Worm (Caenorhabditis elegans) whole organism, dauer: ENCODE results near the gene ZK177.11.

ENCODE experiments used
- unc-62 ChIP-seq: sonication (generic microtip); optimal IDR thresholded peaks from 2 replicates; lab custom pipeline; 2017; ENCODE audit warnings: missing biosample characterization, missing genetic modification reagents, missing genetic modification characterization

ZK177.11 gene

DNA sequence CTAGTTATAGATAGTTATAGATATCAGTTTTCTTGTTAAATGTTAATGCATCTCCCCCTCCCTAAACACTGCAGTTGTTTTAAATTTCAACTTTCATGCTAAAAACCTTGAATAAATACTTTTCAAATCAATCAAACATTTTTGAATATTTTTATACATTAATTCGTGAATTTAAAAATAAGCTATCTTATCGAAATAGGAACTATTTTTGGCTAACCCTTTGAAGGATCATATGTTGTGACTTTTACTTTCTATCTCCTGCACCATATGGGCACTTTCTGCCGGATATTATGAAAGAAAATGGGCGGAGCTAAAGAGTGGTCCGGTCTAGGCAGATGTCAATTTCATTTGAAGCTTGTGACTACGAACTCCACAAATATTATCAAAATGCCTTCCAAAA, at the start of gene ZK177.11:
ZK177.11 (plus strand) TSS at position 301 of the 400 bp plus-strand sequence.
- TF ChIP-seq unc-62 (GFP tag; lab: Kevin White, UChicago), result no peak

DNA sequence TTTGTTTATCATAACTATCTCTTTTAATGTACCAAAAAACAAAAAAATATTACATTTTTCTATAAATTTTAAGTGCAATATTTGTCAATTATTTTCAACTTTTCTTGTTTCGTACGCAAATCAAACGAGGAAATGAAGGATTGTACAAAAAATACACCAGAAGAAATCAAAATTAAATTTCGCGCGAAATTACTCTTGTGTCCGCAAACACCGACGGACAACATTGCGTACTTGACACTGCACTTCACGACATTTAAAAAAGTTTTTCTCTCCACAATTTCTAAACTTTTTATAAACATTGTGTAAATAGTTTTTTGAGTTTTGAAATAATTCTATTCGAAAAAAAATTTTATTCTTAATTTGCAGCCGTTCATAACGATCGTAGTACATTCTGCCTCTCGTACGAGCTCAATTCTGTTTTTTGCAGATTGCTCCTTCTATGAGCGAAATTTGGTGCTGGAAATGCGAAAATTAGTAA, 48.8 kb upstream of the ZK177.11 start, which contains the start of gene mrps-16:
mrps-16 (plus strand) TSS at position 428 of the 478 bp plus-strand sequence.
- TF ChIP-seq unc-62 (GFP tag; lab: Kevin White, UChicago), result no peak

ce11 chrII:5474946-5475345, 47.8 kb upstream of the ZK177.11 start, which contains the start of gene ilcr-2:
Gene ilcr-2, plus strand, starts transcription at chrII:5475246.
- no peak for TF ChIP-seq unc-62 (GFP tag; lab: Kevin White, UChicago)

DNA sequence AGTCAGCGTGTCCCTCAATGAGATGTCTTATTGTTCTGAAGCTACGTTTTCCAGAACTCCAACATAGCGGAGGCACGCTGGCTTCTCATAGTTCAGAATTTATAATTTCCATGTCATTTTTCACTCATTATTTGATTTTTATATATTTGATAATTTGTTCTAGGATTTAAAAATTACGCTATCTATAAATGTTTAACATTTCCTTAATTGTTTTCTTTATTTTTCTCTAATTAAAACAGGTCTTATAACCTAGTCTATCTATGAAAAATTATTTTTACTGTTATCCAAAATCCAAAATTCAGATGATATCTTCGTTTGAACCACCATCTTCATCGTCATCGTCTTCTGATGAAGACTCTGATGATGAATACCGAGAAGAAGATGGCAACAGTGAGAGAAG, 44.4 kb upstream of the ZK177.11 start, which contains the start of gene F56D1.1:
F56D1.1 (plus strand) TSS at position 301 of the 400 bp plus-strand sequence.
- TF ChIP-seq unc-62 (GFP tag; lab: Kevin White, UChicago), result no peak

- no peak for TF ChIP-seq unc-62 (GFP tag; lab: Kevin White, UChicago)
These were observed 40.8 kb upstream of the ZK177.11 start, which contains the start of gene cal-8 for ce11 chrII:5481982-5482381. Gene cal-8, minus strand, starts transcription at chrII:5482041.

DNA sequence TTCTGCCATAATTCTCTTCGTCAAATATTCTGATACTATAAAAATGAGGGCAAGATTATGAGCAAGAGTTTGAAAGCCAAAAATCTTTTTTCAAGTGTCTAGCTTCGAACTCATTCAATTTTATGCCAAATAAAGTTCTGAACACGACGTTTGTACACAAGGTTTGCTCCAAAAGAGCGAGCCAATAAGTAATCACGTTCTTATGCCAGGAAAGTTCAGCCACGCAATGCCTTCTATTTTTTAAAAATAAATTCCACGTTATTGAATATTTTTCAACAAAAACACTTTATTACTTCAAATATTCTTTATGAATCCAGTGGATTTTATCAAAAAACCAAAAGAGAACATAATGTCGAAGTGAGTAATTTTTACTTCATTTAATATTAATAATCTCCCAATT, 34.9 kb upstream of the ZK177.11 start, which contains the start of gene nep-5:
nep-5 (plus strand) TSS at position 301 of the 400 bp plus-strand sequence.
- no peak for TF ChIP-seq unc-62 (GFP tag; lab: Kevin White, UChicago)

ce11 chrII:5494405-5494804, 28.3 kb upstream of the ZK177.11 start, which contains the start of gene F12A10.6:
Gene F12A10.6, minus strand, starts transcription at chrII:5494505.
- no peak for TF ChIP-seq unc-62 (GFP tag; lab: Kevin White, UChicago)

DNA sequence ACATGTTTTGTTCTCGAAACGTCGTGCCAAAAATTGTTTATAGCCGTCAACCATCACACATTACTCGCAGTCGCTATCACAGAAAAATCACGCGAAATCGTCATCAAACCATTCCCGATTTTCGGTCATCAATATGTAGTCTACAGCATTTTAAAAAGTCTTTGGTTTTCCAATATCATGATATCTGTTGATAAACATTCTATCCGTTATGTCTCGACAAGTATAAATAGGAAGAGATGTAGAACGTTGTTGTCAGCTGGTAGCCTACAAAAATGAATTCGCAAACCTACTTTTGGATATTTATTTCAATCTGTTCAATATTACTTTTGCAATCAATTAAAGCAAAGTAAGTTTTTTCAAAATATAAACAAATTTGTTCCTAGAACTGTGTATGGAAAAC, 26.4 kb upstream of the ZK177.11 start, which contains the start of gene F12A10.1:
F12A10.1 (plus strand) TSS at position 166 of the 400 bp plus-strand sequence.
- no peak for TF ChIP-seq unc-62 (GFP tag; lab: Kevin White, UChicago)

DNA sequence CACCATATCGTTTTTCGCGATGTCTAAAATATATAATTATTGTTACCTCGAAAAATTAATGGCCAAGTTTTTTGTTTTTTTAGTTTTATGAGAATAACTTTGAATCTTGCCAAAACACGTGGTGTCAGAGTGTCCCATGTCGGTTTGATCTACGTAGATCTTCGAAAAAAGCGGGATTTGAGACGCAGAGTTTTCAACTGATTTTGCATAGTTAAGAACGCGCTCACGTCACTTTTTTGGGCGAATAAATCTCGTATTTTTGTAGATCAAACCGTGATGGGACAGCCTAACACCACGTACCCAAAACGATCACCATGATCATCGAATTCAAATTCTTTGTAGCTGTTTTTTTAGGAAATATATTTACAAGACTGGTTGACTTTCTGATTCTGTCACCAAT, 25.2 kb upstream of the ZK177.11 start:
- no peak for TF ChIP-seq unc-62 (GFP tag; lab: Kevin White, UChicago)

- no peak for TF ChIP-seq unc-62 (GFP tag; lab: Kevin White, UChicago)
These were observed 24.5 kb upstream of the ZK177.11 start, which contains the start of the genes suex-1 and F12A10.9 for ce11 chrII:5498156-5498739. Gene suex-1, minus strand, starts transcription at chrII:5498256. Gene F12A10.9, plus strand, starts transcription at chrII:5498689.

ce11 chrII:5500470-5500869, 22.3 kb upstream of the ZK177.11 start, which contains the start of gene fzy-1:
Gene fzy-1, plus strand, starts transcription at chrII:5500770.
- TF ChIP-seq unc-62 (GFP tag; lab: Kevin White, UChicago), result no peak

DNA sequence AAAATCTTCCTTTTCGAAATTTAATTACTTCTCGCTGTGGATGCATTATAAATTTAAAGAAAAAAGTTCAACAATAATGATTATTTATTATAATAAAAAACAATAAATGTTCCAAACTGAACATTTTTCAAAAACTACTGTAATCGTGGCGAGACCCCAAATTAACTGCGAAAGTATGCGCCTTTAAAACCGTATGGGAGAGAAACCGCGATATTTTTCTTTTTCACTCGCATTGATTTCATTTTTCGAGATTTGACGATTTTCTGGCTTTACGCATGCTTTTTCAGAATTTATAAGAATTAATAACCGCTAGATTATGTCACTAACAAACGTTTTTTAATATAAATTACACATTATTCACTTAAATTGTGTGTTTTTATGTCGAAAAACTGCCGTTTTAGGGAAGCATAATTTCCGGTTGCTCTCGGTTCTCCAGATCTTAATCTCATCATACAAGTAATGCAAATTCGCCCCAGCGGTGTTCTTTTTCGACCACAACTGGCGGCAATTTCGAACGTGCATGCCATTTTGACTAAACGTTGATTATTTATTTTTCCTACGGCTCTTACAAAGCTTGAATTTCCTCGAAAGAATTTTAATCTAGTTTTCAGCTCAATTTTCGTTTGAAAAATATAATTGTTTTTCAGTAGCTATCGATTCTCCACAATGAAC, 21.6 kb upstream of the ZK177.11 start, which contains the start of gene F12A10.8:
F12A10.8 (minus strand) TSS at position 79 of the 672 bp plus-strand sequence.
- no peak for TF ChIP-seq unc-62 (GFP tag; lab: Kevin White, UChicago)

ce11 chrII:5503760-5504159, 19.0 kb upstream of the ZK177.11 start, which contains the start of gene cyp-44A1:
Gene cyp-44A1, plus strand, starts transcription at chrII:5504044.
- no peak for TF ChIP-seq unc-62 (GFP tag; lab: Kevin White, UChicago)

DNA sequence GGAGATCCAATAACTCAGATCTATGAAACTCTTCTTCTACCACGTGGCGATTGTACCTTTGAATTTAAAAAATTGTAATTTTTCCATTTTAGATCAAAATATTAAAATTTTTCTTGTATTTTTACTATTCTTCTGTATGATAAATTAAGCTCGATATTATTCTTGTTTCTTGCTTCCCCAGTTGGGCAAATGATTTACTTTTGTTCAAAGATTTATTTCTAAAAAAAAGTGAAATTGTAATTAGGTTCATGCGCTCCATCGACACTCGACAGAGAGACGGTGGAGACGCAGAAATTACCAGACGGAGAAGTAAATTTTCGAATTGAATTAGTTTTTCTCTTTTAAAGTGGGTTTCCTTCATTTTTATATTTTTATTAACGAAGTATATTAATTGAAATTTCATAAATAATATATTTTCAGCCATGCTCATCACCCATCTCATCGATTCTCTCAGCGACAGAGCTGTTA, 16.9 kb upstream of the ZK177.11 start, which contains the start of gene npp-24:
npp-24 (plus strand) TSS at position 51 of the 468 bp plus-strand sequence.
- no peak for TF ChIP-seq unc-62 (GFP tag; lab: Kevin White, UChicago)
